Worm (Caenorhabditis elegans) whole organism, midembryonic: ENCODE measurements around the gene T13F3.8.

Source experiments
- klf-2 ChIP-seq: fragments of 200-800 bp; sonication (Bioruptor generic); conservative IDR thresholded peaks from 2 replicates; pipeline ENCODE4 v1.3.6; 2022; ENCODE audit warnings: missing genetic modification reagents, missing genetic modification characterization, missing compliant biosample characterization
- med-1 ChIP-seq: sonication (generic microtip); optimal IDR thresholded peaks from 2 replicates; lab custom pipeline; 2017; ENCODE audit warnings: missing genetic modification characterization, mild to moderate bottlenecking, missing compliant biosample characterization, antibody characterized with exemption, missing genetic modification reagents; ENCODE audit not compliant: insufficient read depth
- ref-1 ChIP-seq: fragments of 200-800 bp; sonication (Bioruptor generic); conservative IDR thresholded peaks from 2 replicates; pipeline ENCODE4 v1.3.6; 2022; ENCODE audit warnings: missing genetic modification reagents, missing genetic modification characterization, missing compliant biosample characterization
- tab-1 ChIP-seq: fragments of 200-800 bp; sonication (Bioruptor generic); IDR thresholded peaks from 2 replicates; pipeline ENCODE4 v1.3.6; 2022; ENCODE audit warnings: missing genetic modification characterization, missing compliant biosample characterization

DNA sequence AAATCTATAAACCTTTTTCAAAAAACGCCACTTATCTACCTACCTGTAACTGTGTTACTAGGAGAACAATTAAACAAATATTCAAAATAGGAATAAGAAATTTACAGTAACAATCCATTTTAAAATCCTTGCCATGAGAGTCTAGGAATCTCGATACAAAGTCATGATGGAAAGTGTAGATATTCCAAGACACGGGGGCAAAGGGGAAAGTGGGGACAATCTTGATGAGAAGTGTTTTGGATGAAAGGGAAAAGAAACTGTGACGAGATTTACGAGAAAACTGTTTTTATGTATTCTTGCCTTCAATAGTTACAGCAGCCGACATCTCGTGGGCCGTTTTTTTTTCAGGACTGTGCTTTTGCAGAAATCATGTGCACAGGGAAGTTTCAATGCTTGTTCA, 12.5 kb downstream of the T13F3.8 start, which contains the start of gene F28G4.2:
- no peak for TF ChIP-seq ref-1 (GFP tag; lab: Robert Waterston, UW)
- no peak for TF ChIP-seq med-1 (GFP tag; lab: Kevin White, UChicago)
- no peak for TF ChIP-seq tab-1 (GFP tag; lab: Robert Waterston, UW)
- TF ChIP-seq klf-2 (GFP tag; lab: Robert Waterston, UW), result no peak
